Fruit fly (Drosophila melanogaster): ENCODE data around the gene COX7AL2.

- TF ChIP-seq usp (GFP tag; optimal IDR thresholded peaks at IDR 0.05) (no peak), pan (optimal IDR thresholded peaks at IDR 0.05) (no peak), psq (optimal IDR thresholded peaks at IDR 0.05) (no peak)
These were observed 13.6 kb downstream of the COX7AL2 start for dm6 chr2L:2184129-2184528.
